Fruit fly (Drosophila melanogaster) whole organism, pupa: Measurements from ENCODE around the gene CG12995.

Source experiments
- CG12605 ChIP-seq: fragments of 200-800 bp; sonication (Bioruptor generic); IDR thresholded peaks from 2 replicates; pipeline ENCODE4 v1.3.6; 2022; ENCODE audit warnings: missing biosample characterization, missing genetic modification characterization
- CG13204 ChIP-seq: fragments of 200-800 bp; sonication (Bioruptor generic); optimal IDR thresholded peaks from 2 replicates; lab custom pipeline; 2018; ENCODE audit warnings: missing biosample characterization, mild to moderate bottlenecking, missing genetic modification characterization, moderate library complexity
- CG15710 ChIP-seq: fragments of 200-800 bp; sonication (Bioruptor generic); optimal IDR thresholded peaks from 2 replicates; lab custom pipeline; 2018; ENCODE audit warnings: missing biosample characterization, mild to moderate bottlenecking, missing genetic modification characterization, moderate library complexity
- CG4496 ChIP-seq: fragments of 200-800 bp; sonication (Bioruptor generic); IDR thresholded peaks from 3 replicates; pipeline ENCODE4 v1.3.6; 2022; ENCODE audit warnings: missing biosample characterization, missing genetic modification characterization
- D1 ChIP-seq: fragments of 200-800 bp; sonication (Bioruptor generic); optimal IDR thresholded peaks from 2 replicates; lab custom pipeline; 2018; ENCODE audit warnings: missing biosample characterization, mild to moderate bottlenecking, missing genetic modification characterization, moderate library complexity
- EcR ChIP-seq: fragments of 200-800 bp; sonication (Bioruptor generic); optimal IDR thresholded peaks from 3 replicates; lab custom pipeline; 2019; ENCODE audit warnings: missing biosample characterization, missing genetic modification characterization, mild to moderate bottlenecking, moderate library complexity, missing genetic modification reagents
- Ets98B ChIP-seq: fragments of 200-800 bp; sonication (Bioruptor generic); IDR thresholded peaks from 2 replicates; pipeline ENCODE4 v1.3.6; 2022; ENCODE audit warnings: missing biosample characterization, missing genetic modification characterization
- Pif1B ChIP-seq: fragments of 200-800 bp; sonication (Bioruptor generic); optimal IDR thresholded peaks from 3 replicates; lab custom pipeline; 2016; ENCODE audit warnings: missing biosample characterization, missing genetic modification characterization
- Snoo ChIP-seq: fragments of 200-800 bp; sonication (Bioruptor generic); optimal IDR thresholded peaks from 3 replicates; lab custom pipeline; 2017; ENCODE audit warnings: missing biosample characterization, mild to moderate bottlenecking, missing genetic modification characterization, inconsistent platforms
- rn ChIP-seq: fragments of 200-800 bp; sonication (Bioruptor generic); IDR thresholded peaks from 2 replicates; pipeline ENCODE4 v1.3.6; 2022; ENCODE audit warnings: missing biosample characterization, missing genetic modification characterization

DNA sequence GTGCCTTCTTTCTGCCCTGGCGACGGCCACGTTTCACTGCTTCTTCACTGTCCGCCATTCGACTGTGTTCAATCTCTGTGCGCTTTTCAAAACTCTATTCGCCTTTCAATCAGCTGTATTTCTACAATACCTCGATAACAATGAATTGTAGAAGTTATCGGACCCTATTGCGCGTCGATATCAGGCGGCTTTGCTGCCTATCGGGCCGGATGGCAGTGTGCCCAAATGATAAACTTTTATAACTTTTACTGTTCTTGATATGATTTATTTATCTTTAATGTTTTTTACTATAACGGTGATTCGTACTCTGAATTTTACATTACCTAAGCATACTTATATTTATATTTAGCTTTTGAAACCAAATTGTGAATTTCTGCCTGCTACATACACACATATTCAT is 35.1 kb upstream of the CG12995 start, which contains the start of gene CG8915:
- TF ChIP-seq CG4496 (GFP tag; lab: Robert Waterston, UW) (no peak), Ets98B (no peak), CG13204 (GFP tag; lab: Kevin White, UChicago) (no peak), CG12605 (no peak), CG15710 (tag; lab: Kevin White, UChicago) (no peak), rn (GFP tag; lab: Robert Waterston, UW) (no peak), Pif1B (no peak), D1 (tag; lab: Kevin White, UChicago) (no peak), EcR (no peak), Snoo (tag; lab: Kevin White, UChicago) (no peak)
